Fruit fly (Drosophila melanogaster): ENCODE data around the gene OXA1L.

OXA1L gene

dm6 chr3L:10858569-10858968 is 27.7 kb downstream of the OXA1L start (continued):
- TF ChIP-seq CG6765 (GFP tag; optimal IDR thresholded peaks at IDR 0.05) (no peak), Sox100B (GFP tag; optimal IDR thresholded peaks at IDR 0.05) (no peak), dan (GFP tag; IDR thresholded peaks at IDR 0.05) (no peak), salm (tag; optimal IDR thresholded peaks at IDR 0.05) (no peak), CG6791 (GFP tag; IDR thresholded peaks at IDR 0.05; ENCODE audit: partially characterized antibody) (no peak), Tbp (GFP tag; optimal IDR thresholded peaks at IDR 0.05) (no peak), ham (GFP tag; IDR thresholded peaks at IDR 0.05) (no peak), cg (GFP tag; optimal IDR thresholded peaks at IDR 0.05) (peak; percentile 15), CG5180 (GFP tag; optimal IDR thresholded peaks at IDR 0.05) (no peak), CG7372 (GFP tag; IDR thresholded peaks at IDR 0.05) (no peak), sd (tag; optimal IDR thresholded peaks at IDR 0.05) (no peak), CG31365 (tag; optimal IDR thresholded peaks at IDR 0.05) (no peak), CG1602 (GFP tag; optimal IDR thresholded peaks at IDR 0.05) (peak; percentile 15), ttk (GFP tag; IDR thresholded peaks at IDR 0.05) (no peak), gsb (GFP tag; IDR thresholded peaks at IDR 0.05) (no peak), CG10321 (GFP tag; IDR thresholded peaks at IDR 0.05) (peak; percentile 24; the same call in 1 of the 2 replicates), CG8089 (GFP tag; optimal IDR thresholded peaks at IDR 0.05) (no peak), tgo (GFP tag; IDR thresholded peaks at IDR 0.05) (no peak), Lim3 (GFP tag; IDR thresholded peaks at IDR 0.05) (no peak), Hey (tag; optimal IDR thresholded peaks at IDR 0.05) (no peak), CG7928 (GFP tag; optimal IDR thresholded peaks at IDR 0.05) (no peak), CG9609 (GFP tag; optimal IDR thresholded peaks at IDR 0.05) (no peak), kay (GFP tag; optimal IDR thresholded peaks at IDR 0.05) (no peak), CG1024 (GFP tag; IDR thresholded peaks at IDR 0.05) (no peak), CG16813 (GFP tag; IDR thresholded peaks at IDR 0.05; ENCODE audit: partially characterized antibody) (no peak), CG11085 (GFP tag; IDR thresholded peaks at IDR 0.05) (no peak), B-H2 (GFP tag; optimal IDR thresholded peaks at IDR 0.05) (no peak), CG14860 (GFP tag; IDR thresholded peaks at IDR 0.05; ENCODE audit: partially characterized antibody) (no peak), HLH4C (GFP tag; IDR thresholded peaks at IDR 0.05; ENCODE audit: partially characterized antibody) (no peak), Elba2 (GFP tag; optimal IDR thresholded peaks at IDR 0.05) (no peak), trh (GFP tag; optimal IDR thresholded peaks at IDR 0.05) (no peak), Scr (GFP tag; IDR thresholded peaks at IDR 0.05; ENCODE audit: partially characterized antibody) (no peak), CG2889 (GFP tag; IDR thresholded peaks at IDR 0.05) (no peak), ATbp (GFP tag; optimal IDR thresholded peaks at IDR 0.05) (peak; percentile 46), crc (GFP tag; optimal IDR thresholded peaks at IDR 0.05) (no peak), CG11456 (GFP tag; IDR thresholded peaks at IDR 0.05) (no peak), NC2β (GFP tag; optimal IDR thresholded peaks at IDR 0.05) (no peak), klu (GFP tag; IDR thresholded peaks at IDR 0.05) (no peak), lab (GFP tag; optimal IDR thresholded peaks at IDR 0.05) (peak; percentile 8), br (optimal IDR thresholded peaks at IDR 0.05) (no peak), CG12155 (GFP tag; optimal IDR thresholded peaks at IDR 0.05) (no peak), CG13287 (GFP tag; IDR thresholded peaks at IDR 0.05; ENCODE audit: partially characterized antibody) (no peak), phol (tag; optimal IDR thresholded peaks at IDR 0.05) (no peak), ken (GFP tag; IDR thresholded peaks at IDR 0.05) (no peak), CG5953 (GFP tag; IDR thresholded peaks at IDR 0.05) (no peak), ranshi (GFP tag; IDR thresholded peaks at IDR 0.05) (no peak), nmo (GFP tag; optimal IDR thresholded peaks at IDR 0.05) (no peak), amos (GFP tag; IDR thresholded peaks at IDR 0.05; ENCODE audit: partially characterized antibody) (no peak), ind (GFP tag; optimal IDR thresholded peaks at IDR 0.05) (no peak), CG17612 (GFP tag; IDR thresholded peaks at IDR 0.05) (no peak), Camta (GFP tag; optimal IDR thresholded peaks at IDR 0.05) (no peak), bcd (GFP tag; optimal IDR thresholded peaks at IDR 0.05) (no peak), CG17361 (GFP tag; IDR thresholded peaks at IDR 0.05) (no peak)
